Fruit fly (Drosophila melanogaster): ENCODE measurements around the gene CG7519.

The CG7519 gene

DNA sequence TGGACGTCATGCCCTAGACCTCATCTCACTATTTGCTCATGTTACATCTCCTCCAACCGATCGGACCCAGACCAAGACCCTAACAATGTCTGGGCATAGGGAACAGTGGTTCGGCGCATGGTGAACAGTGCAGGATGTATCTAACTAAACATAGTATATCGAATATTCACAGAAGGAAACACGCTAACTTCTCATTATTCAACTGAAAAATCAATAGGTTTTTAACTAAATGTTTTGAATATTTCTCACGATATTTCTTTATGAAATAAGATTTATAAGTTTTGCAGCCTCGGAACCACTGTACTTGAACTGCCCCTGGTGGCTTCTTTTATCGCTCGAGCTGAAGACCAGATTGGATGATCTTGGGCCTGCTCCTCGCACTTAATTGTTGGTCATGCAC is 39.3 kb upstream of the CG7519 start (continued):
- peak; percentile 52 for TF ChIP-seq achi (GFP tag; optimal IDR thresholded peaks at IDR 0.05)
- peak; percentile 40; the same call in 1 of the 2 replicates for TF ChIP-seq CG15336 (GFP tag; IDR thresholded peaks at IDR 0.05)
- TF ChIP-seq Ets96B (tag; optimal IDR thresholded peaks at IDR 0.05): peak; percentile 73
- TF ChIP-seq CG3919 (GFP tag; optimal IDR thresholded peaks at IDR 0.05): peak; percentile 68
- no peak for TF ChIP-seq fkh (GFP tag; optimal IDR thresholded peaks at IDR 0.05)
- no peak for TF ChIP-seq Ets21C (GFP tag; optimal IDR thresholded peaks at IDR 0.05)
- TF ChIP-seq CG4318 (GFP tag; optimal IDR thresholded peaks at IDR 0.05): no peak
- no peak for TF ChIP-seq CG11902 (GFP tag; optimal IDR thresholded peaks at IDR 0.05)
- TF ChIP-seq net (GFP tag; optimal IDR thresholded peaks at IDR 0.05): peak; percentile 11
- peak; percentile 73 for TF ChIP-seq CG1621 (tag; optimal IDR thresholded peaks at IDR 0.05)
- TF ChIP-seq OdsH (GFP tag; optimal IDR thresholded peaks at IDR 0.05): peak; percentile 35
- TF ChIP-seq CG10669 (GFP tag; optimal IDR thresholded peaks at IDR 0.05): peak; percentile 68
- peak; percentile 40 for TF ChIP-seq CG34406 (GFP tag; optimal IDR thresholded peaks at IDR 0.05)
- no peak for TF ChIP-seq CG6854 (GFP tag; optimal IDR thresholded peaks at IDR 0.05)
- no peak for TF ChIP-seq CG16779 (tag; optimal IDR thresholded peaks at IDR 0.05)
- TF ChIP-seq lz (GFP tag; optimal IDR thresholded peaks at IDR 0.05): peak; percentile 26
- TF ChIP-seq Sox102F (GFP tag; optimal IDR thresholded peaks at IDR 0.05): peak; percentile 17
- peak; percentile 21 for TF ChIP-seq Met (GFP tag; optimal IDR thresholded peaks at IDR 0.05)
- peak; percentile 29 for TF ChIP-seq CG32006 (GFP tag; optimal IDR thresholded peaks at IDR 0.05)
- peak; percentile 44; the same call in 1 of the 3 replicates for TF ChIP-seq eg (GFP tag; IDR thresholded peaks at IDR 0.05)
- peak; percentile 17 to 55 for TF ChIP-seq ss (GFP tag; optimal IDR thresholded peaks at IDR 0.05)
- TF ChIP-seq CG10631 (GFP tag; optimal IDR thresholded peaks at IDR 0.05): peak; percentile 62
- TF ChIP-seq vri (GFP tag; optimal IDR thresholded peaks at IDR 0.05): no peak
- no peak for TF ChIP-seq fd85E (GFP tag; optimal IDR thresholded peaks at IDR 0.05)
- no peak for TF ChIP-seq CG8319 (GFP tag; optimal IDR thresholded peaks at IDR 0.05)
- TF ChIP-seq dac (GFP tag; optimal IDR thresholded peaks at IDR 0.05): no peak
- peak; percentile 86 for TF ChIP-seq Eip78C (GFP tag)
- peak; percentile 85 for TF ChIP-seq dsx (GFP tag; optimal IDR thresholded peaks at IDR 0.05; ENCODE audit: poor library complexity, severe bottlenecking)
- TF ChIP-seq topi (GFP tag; optimal IDR thresholded peaks at IDR 0.05): peak; percentile 29
- peak; percentile 57 for TF ChIP-seq Eip75B (GFP tag; optimal IDR thresholded peaks at IDR 0.05)
- TF ChIP-seq CG11762 (GFP tag; optimal IDR thresholded peaks at IDR 0.05; ENCODE audit: insufficient read depth): no peak
- no peak for TF ChIP-seq Eip93F (GFP tag; optimal IDR thresholded peaks at IDR 0.05)
- peak; percentile 74 for TF ChIP-seq svp (GFP tag)
- TF ChIP-seq Sox15 (GFP tag; optimal IDR thresholded peaks at IDR 0.05): no peak
- peak; percentile 49 for TF ChIP-seq CG6792 (GFP tag; optimal IDR thresholded peaks at IDR 0.05)

DNA sequence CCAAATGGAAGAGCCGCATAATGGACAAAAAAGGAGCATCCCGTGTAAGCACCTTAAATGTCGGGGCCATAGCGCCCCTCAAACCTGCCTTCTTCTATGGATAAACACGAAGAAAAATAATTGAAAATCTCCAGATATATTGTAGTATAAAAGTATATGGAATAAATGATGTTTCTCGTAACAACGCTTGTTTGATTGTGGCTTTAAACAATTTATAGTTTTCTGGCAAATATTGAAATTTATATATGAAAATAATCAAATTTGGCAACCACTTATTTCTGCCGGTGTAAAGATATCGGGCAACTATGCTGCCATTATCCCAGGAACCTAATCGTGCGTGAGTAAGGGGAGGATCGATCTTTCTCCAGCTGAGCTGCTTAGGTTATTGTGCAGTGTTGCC is 37.7 kb upstream of the CG7519 start:
- TF ChIP-seq Eip78C (GFP tag): peak; percentile 19
- TF ChIP-seq pdm3 (GFP tag; optimal IDR thresholded peaks at IDR 0.05): no peak

DNA sequence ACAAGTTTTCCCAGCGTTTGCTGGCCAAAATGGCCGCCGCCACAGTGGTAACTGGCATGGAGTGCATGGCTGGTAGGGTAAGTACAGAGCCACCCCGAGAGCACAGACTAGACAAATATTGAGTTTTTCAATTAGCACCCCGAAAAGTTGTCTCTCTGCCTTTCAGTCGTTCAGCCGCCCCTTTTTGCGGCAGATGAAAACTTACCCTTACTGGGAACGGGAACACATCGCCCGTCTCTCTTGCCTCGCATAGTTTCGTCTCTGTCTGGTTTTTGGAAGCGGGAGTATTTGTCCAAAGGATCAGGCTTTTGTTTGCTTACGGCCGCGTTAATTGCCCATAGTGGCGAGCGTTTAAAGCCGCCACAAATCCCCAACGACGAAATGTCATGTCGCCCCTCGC is 34.1 kb upstream of the CG7519 start:
- TF ChIP-seq Hr38 (GFP tag; optimal IDR thresholded peaks at IDR 0.05): no peak
- peak; percentile 22 for TF ChIP-seq fkh (GFP tag; optimal IDR thresholded peaks at IDR 0.05)

DNA sequence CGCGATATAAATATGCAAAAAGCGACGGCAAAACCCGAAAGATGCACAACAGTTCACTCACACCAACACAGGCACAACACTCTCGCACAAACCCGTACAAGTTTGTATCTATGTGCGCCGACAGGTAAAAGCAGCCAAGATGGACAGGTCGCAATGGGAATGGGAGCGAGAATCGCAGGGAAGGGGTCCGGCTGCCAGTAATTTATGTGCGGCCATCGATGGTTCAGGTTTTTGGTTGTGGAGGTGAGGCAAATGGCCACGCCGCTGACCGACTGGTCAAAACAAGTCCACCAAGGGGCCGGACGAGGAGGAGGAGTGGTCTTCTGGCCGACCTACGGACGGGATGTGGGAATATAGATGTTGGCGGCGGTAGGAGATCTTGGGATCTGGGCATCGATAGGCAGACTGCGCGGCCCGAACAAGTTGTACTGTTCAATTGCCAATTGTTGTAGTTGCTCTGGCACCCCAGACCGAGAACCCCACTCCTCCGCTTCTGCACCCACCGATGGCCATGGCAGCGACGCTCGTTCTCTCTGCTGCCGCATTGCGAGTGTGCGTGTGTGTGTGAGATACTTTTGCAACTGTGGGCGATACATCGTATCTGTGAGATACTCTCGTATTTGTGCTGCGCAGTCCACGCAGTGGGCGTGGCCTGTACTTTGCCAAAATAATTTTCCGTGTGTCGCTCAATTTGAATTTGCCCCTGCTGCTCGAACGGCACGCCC is 32.6 kb upstream of the CG7519 start:
- TF ChIP-seq Eip75B (GFP tag; optimal IDR thresholded peaks at IDR 0.05) (no peak), CG16779 (tag; optimal IDR thresholded peaks at IDR 0.05) (no peak), dsx (GFP tag; optimal IDR thresholded peaks at IDR 0.05; ENCODE audit: poor library complexity, severe bottlenecking) (peak; percentile 9), CG1621 (tag; optimal IDR thresholded peaks at IDR 0.05) (peak; percentile 14)

Measured in whole organism, prepupa.